Fruit fly (Drosophila melanogaster) S2 (cell line): Measurements from ENCODE around the gene CG42536.

Source experiments
- CG8478 ChIP-seq: fragments of >200 bp; optimal IDR thresholded peaks from 2 replicates; lab custom pipeline; 2018
- CTCF ChIP-seq, 2 experiments: fragments of >200 bp; optimal IDR thresholded peaks; 2 replicates each; lab custom pipeline; 2018

The CG42536 gene

dm6 chr3L:10660744-10661589 is 31.1 kb upstream of the CG42536 start, which contains the start of the genes CG32066 and CG8003:
Gene CG32066, minus strand, starts transcription at chr3L:10661013.
Gene CG8003, plus strand, starts transcription at chr3L:10661475.
- TF ChIP-seq CG8478 (lab: Kevin White, UChicago) (no peak), CTCF (optimal IDR thresholded peaks at IDR 0.05; lab: Kevin White, UChicago) (no peak)

dm6 chr3L:10659993-10660743 is 30.3 kb upstream of the CG42536 start:
- no peak for TF ChIP-seq CTCF (optimal IDR thresholded peaks at IDR 0.05; lab: Kevin White, UChicago)
- TF ChIP-seq CG8478 (lab: Kevin White, UChicago): no peak

- TF ChIP-seq CTCF (optimal IDR thresholded peaks at IDR 0.05; lab: Kevin White, UChicago) (no peak), CG8478 (lab: Kevin White, UChicago) (no peak)
Observed at dm6 chr3L:10659524-10659923, 29.7 kb upstream of the CG42536 start.

- no peak for TF ChIP-seq CTCF (optimal IDR thresholded peaks at IDR 0.05; lab: Kevin White, UChicago)
- TF ChIP-seq CG8478 (lab: Kevin White, UChicago): no peak
Observed at dm6 chr3L:10658362-10659127, 28.7 kb upstream of the CG42536 start.

- TF ChIP-seq CTCF (optimal IDR thresholded peaks at IDR 0.05; lab: Kevin White, UChicago): no peak
- no peak for TF ChIP-seq CG8478 (lab: Kevin White, UChicago)
Observed at dm6 chr3L:10657311-10657710, 27.4 kb upstream of the CG42536 start.

- TF ChIP-seq CG8478 (lab: Kevin White, UChicago) (no peak), CTCF (optimal IDR thresholded peaks at IDR 0.05; lab: Kevin White, UChicago) (no peak)
Observed at dm6 chr3L:10656451-10657198, 26.8 kb upstream of the CG42536 start.

- TF ChIP-seq CTCF (optimal IDR thresholded peaks at IDR 0.05; lab: Kevin White, UChicago): no peak
- TF ChIP-seq CG8478 (lab: Kevin White, UChicago): no peak
Observed at dm6 chr3L:10654439-10654838, 24.6 kb upstream of the CG42536 start.

dm6 chr3L:10652487-10652886 is 22.6 kb upstream of the CG42536 start:
- TF ChIP-seq CTCF (optimal IDR thresholded peaks at IDR 0.05; lab: Kevin White, UChicago) (no peak), CG8478 (lab: Kevin White, UChicago) (no peak)

- no peak for TF ChIP-seq CTCF (optimal IDR thresholded peaks at IDR 0.05; lab: Kevin White, UChicago)
- TF ChIP-seq CG8478 (lab: Kevin White, UChicago): no peak
Observed at dm6 chr3L:10651271-10651670, 21.4 kb upstream of the CG42536 start.

dm6 chr3L:10648431-10648830 is 18.6 kb upstream of the CG42536 start:
- no peak for TF ChIP-seq CG8478 (lab: Kevin White, UChicago)
- no peak for TF ChIP-seq CTCF (optimal IDR thresholded peaks at IDR 0.05; lab: Kevin White, UChicago)

dm6 chr3L:10647158-10647557 is 17.3 kb upstream of the CG42536 start:
- TF ChIP-seq CG8478 (lab: Kevin White, UChicago): no peak
- no peak for TF ChIP-seq CTCF (optimal IDR thresholded peaks at IDR 0.05; lab: Kevin White, UChicago)

- no peak for TF ChIP-seq CTCF (optimal IDR thresholded peaks at IDR 0.05; lab: Kevin White, UChicago)
- no peak for TF ChIP-seq CG8478 (lab: Kevin White, UChicago)
Observed at dm6 chr3L:10645965-10646364, 16.1 kb upstream of the CG42536 start.

dm6 chr3L:10643228-10643627 is 13.4 kb upstream of the CG42536 start, which contains the start of gene CG14153:
Gene CG14153, plus strand, starts transcription at chr3L:10643528.
- TF ChIP-seq CG8478 (lab: Kevin White, UChicago) (no peak), CTCF (optimal IDR thresholded peaks at IDR 0.05; lab: Kevin White, UChicago) (no peak)

dm6 chr3L:10641589-10641988 is 11.7 kb upstream of the CG42536 start, which contains the start of gene CG14154:
Gene CG14154, plus strand, starts transcription at chr3L:10641889.
- TF ChIP-seq CTCF (optimal IDR thresholded peaks at IDR 0.05; lab: Kevin White, UChicago): no peak
- no peak for TF ChIP-seq CG8478 (lab: Kevin White, UChicago)
